Fruit fly (Drosophila melanogaster) S2 (cell line): ENCODE results near the gene raptor.

Experiments used
- CG8478 ChIP-seq: fragments of >200 bp; optimal IDR thresholded peaks from 2 replicates; lab custom pipeline; 2018
- CTCF ChIP-seq, 2 experiments: fragments of >200 bp; optimal IDR thresholded peaks; 2 replicates each; lab custom pipeline; 2018

DNA sequence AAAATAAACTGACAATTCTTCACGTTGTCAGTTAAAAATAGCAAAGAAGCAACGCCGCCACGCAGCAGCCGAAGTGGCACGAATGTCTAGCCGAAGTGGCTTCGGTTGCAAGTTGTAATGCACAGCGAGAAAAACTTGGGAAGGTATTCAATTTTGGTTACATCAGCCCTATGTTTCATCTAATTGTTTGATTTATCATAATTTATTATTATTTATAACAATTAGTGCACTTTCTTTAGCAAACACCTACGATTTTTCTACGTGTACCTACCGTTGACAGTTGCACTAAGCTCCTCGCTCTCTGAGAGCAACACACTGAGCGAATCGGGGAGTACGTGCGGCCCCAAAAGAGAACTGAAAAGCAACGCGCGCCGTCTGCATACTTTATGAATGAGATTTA is 15.2 kb downstream of the raptor start, which contains the start of gene Tsp5D:
- no peak for TF ChIP-seq CG8478 (lab: Kevin White, UChicago)
- TF ChIP-seq CTCF (optimal IDR thresholded peaks at IDR 0.05; lab: Kevin White, UChicago) = no peak
